Worm (Caenorhabditis elegans) whole organism, dauer: ENCODE results near the gene K10C8.4.

ENCODE experiments used
- unc-62 ChIP-seq: sonication (generic microtip); optimal IDR thresholded peaks from 2 replicates; lab custom pipeline; 2017; ENCODE audit warnings: missing biosample characterization, missing genetic modification reagents, missing genetic modification characterization

K10C8.4 gene

DNA sequence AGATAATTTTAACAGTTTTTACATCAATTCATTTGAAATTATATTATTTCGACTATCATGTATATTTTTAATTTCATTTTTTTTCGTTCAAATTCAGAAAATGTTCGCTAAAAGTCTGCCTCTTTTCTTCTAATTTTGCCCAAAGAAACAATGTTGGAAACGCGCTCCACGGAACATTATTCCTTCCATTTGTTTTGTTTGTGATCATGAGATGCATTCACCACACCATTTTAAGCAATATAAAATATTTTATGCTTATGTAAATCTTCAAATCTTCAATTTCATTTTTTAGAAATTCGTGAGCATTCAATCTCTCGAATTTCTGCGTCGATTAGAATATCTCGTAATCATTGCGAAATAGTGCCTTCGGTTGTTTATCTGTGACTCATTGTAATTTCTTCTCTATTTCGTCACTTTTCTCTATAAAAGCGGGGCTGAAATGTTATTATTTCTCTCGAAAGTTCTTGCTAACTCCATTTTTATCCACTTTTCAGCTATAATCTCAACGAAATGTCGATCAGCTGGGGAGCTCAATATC is 1.4 kb downstream of the K10C8.4 start, which contains the start of gene istr-1:
istr-1 (plus strand) TSS at position 495 of the 538 bp plus-strand sequence.
- TF ChIP-seq unc-62 (GFP tag; lab: Kevin White, UChicago) = no peak

ce11 chrV:12701613-12702012 is 5.5 kb downstream of the K10C8.4 start:
- no peak for TF ChIP-seq unc-62 (GFP tag; lab: Kevin White, UChicago)

ce11 chrV:12704077-12704476 is 8.0 kb downstream of the K10C8.4 start, which contains the start of gene R11D1.1:
TSS of gene R11D1.1 (plus strand) at chrV:12704377.
- no peak for TF ChIP-seq unc-62 (GFP tag; lab: Kevin White, UChicago)

- TF ChIP-seq unc-62 (GFP tag; lab: Kevin White, UChicago) = no peak
Observed at ce11 chrV:12706511-12706910, 10.4 kb downstream of the K10C8.4 start.

DNA sequence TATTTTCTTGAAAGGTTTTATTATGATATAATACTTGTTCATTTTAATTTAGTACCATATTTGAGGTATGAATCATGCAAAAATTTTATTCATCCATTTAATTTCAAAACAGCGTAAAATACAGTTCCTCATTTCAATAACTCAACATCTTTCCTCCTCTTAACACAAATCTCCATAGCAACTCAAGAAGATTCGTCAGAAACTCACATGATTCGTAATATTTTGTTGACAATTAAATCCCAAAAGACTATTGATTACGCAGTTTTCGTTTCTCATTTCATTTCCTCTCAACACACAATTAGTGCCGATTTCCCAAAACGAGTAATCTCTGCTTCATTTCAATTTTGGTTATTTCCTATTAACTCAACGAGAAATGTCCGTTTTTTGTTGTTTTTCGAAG is 12.2 kb downstream of the K10C8.4 start, which contains the start of gene R11D1.2:
R11D1.2 (plus strand) TSS at position 301 of the 400 bp plus-strand sequence.
- no peak for TF ChIP-seq unc-62 (GFP tag; lab: Kevin White, UChicago)

- no peak for TF ChIP-seq unc-62 (GFP tag; lab: Kevin White, UChicago)
Observed at ce11 chrV:12711999-12712398, 15.9 kb downstream of the K10C8.4 start, which contains the start of gene R11D1.3. TSS of gene R11D1.3 (minus strand) at chrV:12712099.

- no peak for TF ChIP-seq unc-62 (GFP tag; lab: Kevin White, UChicago)
Observed at ce11 chrV:12714120-12714519, 18.1 kb downstream of the K10C8.4 start, which contains the start of gene R11D1.4. TSS of gene R11D1.4 (minus strand) at chrV:12714220.

- TF ChIP-seq unc-62 (GFP tag; lab: Kevin White, UChicago) = no peak
Observed at ce11 chrV:12716447-12716846, 20.4 kb downstream of the K10C8.4 start, which contains the start of gene str-178. TSS of gene str-178 (minus strand) at chrV:12716547.

- no peak for TF ChIP-seq unc-62 (GFP tag; lab: Kevin White, UChicago)
Observed at ce11 chrV:12718622-12719021, 22.6 kb downstream of the K10C8.4 start, which contains the start of gene str-181. TSS of gene str-181 (minus strand) at chrV:12718722.

DNA sequence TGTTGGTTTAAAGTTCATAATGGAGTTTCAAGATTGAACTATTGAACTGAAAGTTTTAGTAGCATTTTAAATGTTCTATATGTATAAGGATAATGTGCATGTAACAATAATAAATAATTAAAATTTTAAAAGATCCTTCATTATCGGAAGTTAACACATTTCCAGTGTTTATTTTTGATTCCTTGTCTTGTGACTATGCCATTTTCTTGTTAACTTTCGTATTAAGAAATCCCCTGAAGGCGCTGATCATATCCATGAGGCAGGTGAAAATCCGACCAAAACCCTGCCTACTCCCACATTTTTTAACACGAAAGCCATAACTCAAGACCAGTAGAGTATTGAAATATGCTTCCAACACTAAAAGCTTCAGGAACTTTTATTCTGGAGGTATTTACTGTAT is 23.6 kb downstream of the K10C8.4 start, which contains the start of gene R11D1.7:
R11D1.7 (plus strand) TSS at position 301 of the 400 bp plus-strand sequence.
- no peak for TF ChIP-seq unc-62 (GFP tag; lab: Kevin White, UChicago)

DNA sequence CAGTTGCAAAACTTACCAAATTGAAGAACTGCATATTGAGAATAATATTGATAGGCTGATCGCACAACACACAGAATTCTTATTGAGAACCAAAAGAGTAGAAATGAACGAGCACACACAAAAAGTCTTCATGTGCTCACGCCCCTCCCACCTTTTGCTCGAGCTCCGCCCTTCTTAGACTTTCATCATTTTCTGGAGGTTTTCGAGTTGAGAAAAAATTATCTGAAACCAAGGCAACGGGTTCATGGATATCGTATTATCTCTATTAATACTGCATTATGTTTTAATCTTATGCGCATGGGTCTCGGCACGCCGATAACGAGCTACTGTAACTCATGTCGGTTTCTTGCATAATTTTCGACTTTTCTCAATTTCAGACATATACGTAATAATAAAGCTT is 29.8 kb downstream of the K10C8.4 start, which contains the start of gene R11D1.12:
R11D1.12 (minus strand) TSS at position 101 of the 400 bp plus-strand sequence.
- no peak for TF ChIP-seq unc-62 (GFP tag; lab: Kevin White, UChicago)

ce11 chrV:12727104-12727637 is 31.1 kb downstream of the K10C8.4 start, which contains the start of gene R11D1.13:
TSS of gene R11D1.13 (plus strand) at chrV:12727154.
- no peak for TF ChIP-seq unc-62 (GFP tag; lab: Kevin White, UChicago)

DNA sequence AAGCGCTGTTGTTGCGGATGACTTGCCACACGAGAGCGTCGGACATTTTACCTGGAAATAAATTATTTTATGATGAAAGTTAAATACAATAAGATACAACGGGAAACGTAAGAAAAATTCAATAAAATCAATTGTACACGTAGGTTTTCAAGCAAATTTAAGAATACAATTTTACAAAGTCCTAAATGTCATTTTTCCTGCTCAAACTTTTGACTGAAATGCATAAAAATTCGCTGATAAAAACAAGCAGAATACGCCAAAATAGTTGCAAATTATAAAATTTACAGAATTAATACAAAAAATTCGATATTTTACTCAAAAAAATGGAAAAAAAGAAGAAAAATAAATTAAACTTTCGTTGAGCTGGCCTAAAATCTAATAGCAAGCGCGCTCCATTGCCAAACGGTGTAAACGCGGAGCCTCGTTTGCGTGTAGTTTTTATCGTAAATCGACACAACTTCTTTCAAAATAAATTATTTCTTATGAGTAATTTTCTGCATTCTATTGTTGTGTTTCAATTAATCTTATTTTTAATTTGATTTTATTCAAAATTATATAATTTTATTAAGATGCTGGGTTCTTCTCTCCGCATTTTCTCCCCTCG is 32.1 kb downstream of the K10C8.4 start, which contains the start of the genes rpl-28 and mrpl-49:
rpl-28 (minus strand) TSS at position 51 of the 604 bp plus-strand sequence.
mrpl-49 (plus strand) TSS at position 570 of the 604 bp plus-strand sequence.
- no peak for TF ChIP-seq unc-62 (GFP tag; lab: Kevin White, UChicago)

ce11 chrV:12729220-12729619 is 33.2 kb downstream of the K10C8.4 start, which contains the start of gene R11D1.10:
TSS of gene R11D1.10 (plus strand) at chrV:12729520.
- TF ChIP-seq unc-62 (GFP tag; lab: Kevin White, UChicago) = no peak

DNA sequence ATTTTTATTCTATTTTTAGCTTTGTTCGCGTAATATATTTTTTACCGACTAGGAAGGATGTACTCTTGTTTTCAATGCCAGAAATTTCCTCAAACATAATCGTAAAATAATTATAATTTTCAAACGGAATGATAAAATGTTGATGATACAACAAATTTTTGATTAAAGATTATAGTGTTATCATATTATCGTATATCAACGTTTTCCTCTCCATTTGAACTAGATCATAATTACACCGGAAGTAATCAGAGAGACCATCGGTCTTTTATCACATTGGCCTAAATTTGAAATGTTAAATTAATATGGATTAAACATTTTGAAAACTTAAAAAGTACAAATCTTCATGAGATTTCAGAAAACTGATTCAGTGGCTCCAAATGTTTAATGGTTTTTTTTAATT is 36.7 kb downstream of the K10C8.4 start:
- TF ChIP-seq unc-62 (GFP tag; lab: Kevin White, UChicago) = no peak
